Worm (Caenorhabditis elegans) whole organism, late embryonic: ENCODE results near the gene srw-86.

Source experiments
- ama-1 ChIP-seq: fragments of 150-350 bp; optimal IDR thresholded peaks from 2 replicates; lab custom pipeline; 2014
- fkh-10 ChIP-seq: fragments of 150-350 bp; optimal IDR thresholded peaks from 2 replicates; lab custom pipeline; 2014; ENCODE audit warnings: missing biosample characterization, missing genetic modification reagents, missing genetic modification characterization
- madf-2 ChIP-seq: sonication (generic microtip); optimal IDR thresholded peaks from 2 replicates; lab custom pipeline; 2017; ENCODE audit warnings: missing genetic modification characterization, missing compliant biosample characterization
- nfya-1 ChIP-seq: sonication (generic microtip); optimal IDR thresholded peaks from 2 replicates; lab custom pipeline; 2017; ENCODE audit warnings: missing genetic modification characterization, mild to moderate bottlenecking, missing compliant biosample characterization, antibody characterized with exemption, moderate library complexity
- pqm-1 ChIP-seq: sonication (generic microtip); optimal IDR thresholded peaks from 2 replicates; lab custom pipeline; 2016; ENCODE audit warnings: missing genetic modification characterization, missing compliant biosample characterization
- ref-2 ChIP-seq: sonication (generic microtip); optimal IDR thresholded peaks from 2 replicates; lab custom pipeline; 2016; ENCODE audit warnings: missing genetic modification characterization, missing compliant biosample characterization
- unc-55 ChIP-seq: sonication (generic microtip); optimal IDR thresholded peaks from 2 replicates; lab custom pipeline; 2017; ENCODE audit warnings: missing biosample characterization, missing genetic modification reagents, missing genetic modification characterization

DNA sequence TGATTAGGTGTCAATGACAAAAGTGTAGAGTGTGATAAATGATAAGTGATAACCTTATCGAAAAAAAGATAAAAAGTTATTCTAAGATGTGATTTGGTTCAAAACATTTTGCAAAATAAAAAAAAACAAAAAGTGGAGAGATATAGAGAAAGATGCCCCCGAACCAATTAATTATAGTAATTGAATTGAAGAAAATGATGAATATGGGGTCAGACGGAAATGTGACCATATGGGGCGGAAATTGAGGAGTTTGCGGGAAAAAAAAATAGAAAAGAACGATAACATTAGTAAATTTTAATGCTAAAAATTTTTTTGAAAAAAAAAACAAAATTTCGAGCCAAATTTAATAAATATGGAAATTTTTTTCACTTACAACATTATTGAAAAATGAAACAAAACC, 46.0 kb downstream of the srw-86 start:
- TF ChIP-seq madf-2 (tag; lab: Kevin White, UChicago): no peak
- no peak for TF ChIP-seq unc-55
- TF ChIP-seq ref-2: no peak
- no peak for TF ChIP-seq fkh-10 (GFP tag; lab: Kevin White, UChicago)
- TF ChIP-seq pqm-1 (tag; lab: Kevin White, UChicago): no peak
- TF ChIP-seq ama-1 (lab: Kevin White, UChicago): no peak
- no peak for TF ChIP-seq nfya-1 (tag; lab: Kevin White, UChicago)
